Fruit fly (Drosophila melanogaster) whole organism, embryonic: ENCODE results near the gene CG13032.
A peak's percentile ranks its signal among the peaks of the same experiment; 100 is the strongest.

Source experiments
- Adf1 ChIP-seq: fragments of 200-800 bp; sonication (Bioruptor generic); IDR thresholded peaks from 2 replicates; pipeline ENCODE4 v1.3.6; 2022; ENCODE audit warnings: missing biosample characterization, missing genetic modification characterization
- Atf-2 ChIP-seq: fragments of 200-800 bp; sonication (Bioruptor generic); optimal IDR thresholded peaks from 2 replicates; lab custom pipeline; 2016; ENCODE audit warnings: missing biosample characterization, missing genetic modification characterization
- CG10431 ChIP-seq: fragments of 200-800 bp; sonication (Bioruptor generic); optimal IDR thresholded peaks from 3 replicates; lab custom pipeline; 2018; ENCODE audit warnings: missing biosample characterization, mild to moderate bottlenecking, missing genetic modification characterization
- CG12219 ChIP-seq: fragments of 200-800 bp; sonication (Bioruptor generic); optimal IDR thresholded peaks from 3 replicates; lab custom pipeline; 2018; ENCODE audit warnings: missing biosample characterization, mild to moderate bottlenecking, missing genetic modification characterization
- CG13775 ChIP-seq: fragments of 200-800 bp; sonication (Bioruptor generic); optimal IDR thresholded peaks from 3 replicates; lab custom pipeline; 2017; ENCODE audit warnings: missing biosample characterization, mild to moderate bottlenecking, missing genetic modification characterization
- CG1529 ChIP-seq: fragments of 200-800 bp; sonication (Bioruptor generic); optimal IDR thresholded peaks from 3 replicates; lab custom pipeline; 2018; ENCODE audit warnings: missing biosample characterization, missing genetic modification characterization
- CG15696 ChIP-seq: fragments of 200-800 bp; sonication (Bioruptor generic); optimal IDR thresholded peaks from 2 replicates; lab custom pipeline; 2019; ENCODE audit warnings: missing biosample characterization, mild to moderate bottlenecking, missing genetic modification characterization, moderate library complexity
- CG17612 ChIP-seq: fragments of 200-800 bp; sonication (Bioruptor generic); IDR thresholded peaks from 2 replicates; pipeline ENCODE4 v1.3.6; 2022; ENCODE audit warnings: missing biosample characterization, missing genetic modification characterization
- CG2875 ChIP-seq: fragments of 200-800 bp; sonication (Bioruptor generic); optimal IDR thresholded peaks from 2 replicates; lab custom pipeline; 2017; ENCODE audit warnings: missing biosample characterization, mild to moderate bottlenecking, missing genetic modification characterization, missing genetic modification reagents
- CG31224 ChIP-seq: fragments of 200-800 bp; sonication (Bioruptor generic); IDR thresholded peaks from 2 replicates; pipeline ENCODE4 v1.3.6; 2022; ENCODE audit warnings: missing biosample characterization, missing genetic modification characterization
- CG31441 ChIP-seq: fragments of 200-800 bp; sonication (Bioruptor generic); IDR thresholded peaks from 2 replicates; pipeline ENCODE4 v1.3.6; 2022; ENCODE audit warnings: missing biosample characterization, missing genetic modification characterization
- CG5245 ChIP-seq: fragments of 200-800 bp; sonication (Bioruptor generic); optimal IDR thresholded peaks from 3 replicates; lab custom pipeline; 2016; ENCODE audit warnings: missing biosample characterization, missing genetic modification characterization
- CG6854 ChIP-seq: fragments of 200-800 bp; sonication (Bioruptor generic); optimal IDR thresholded peaks from 3 replicates; lab custom pipeline; 2017; ENCODE audit warnings: missing biosample characterization, mild to moderate bottlenecking, missing genetic modification characterization
- CG7357 ChIP-seq: fragments of 200-800 bp; sonication (Bioruptor generic); IDR thresholded peaks from 3 replicates; pipeline ENCODE4 v1.3.6; 2022; ENCODE audit warnings: missing biosample characterization, missing genetic modification characterization
- CG7963 ChIP-seq: fragments of 200-800 bp; sonication (Bioruptor generic); IDR thresholded peaks from 3 replicates; pipeline ENCODE4 v1.3.6; 2022; ENCODE audit warnings: missing biosample characterization, missing genetic modification characterization; ENCODE audit not compliant: partially characterized antibody
- CG8765 ChIP-seq: fragments of 200-800 bp; sonication (Bioruptor generic); IDR thresholded peaks from 2 replicates; pipeline ENCODE4 v1.3.6; 2022; ENCODE audit warnings: missing biosample characterization, missing genetic modification characterization
- CG8944 ChIP-seq: fragments of 200-800 bp; sonication (Bioruptor generic); optimal IDR thresholded peaks from 3 replicates; lab custom pipeline; 2016; ENCODE audit warnings: missing biosample characterization, missing genetic modification characterization
- CG9876 ChIP-seq: fragments of 200-800 bp; sonication (Bioruptor generic); optimal IDR thresholded peaks from 2 replicates; lab custom pipeline; 2016; ENCODE audit warnings: missing biosample characterization, missing genetic modification characterization
- D19B ChIP-seq: fragments of 200-800 bp; sonication (Bioruptor generic); optimal IDR thresholded peaks from 2 replicates; lab custom pipeline; 2017; ENCODE audit warnings: missing biosample characterization, mild to moderate bottlenecking, missing genetic modification characterization
- Drgx ChIP-seq: fragments of 200-800 bp; sonication (Bioruptor generic); IDR thresholded peaks from 2 replicates; pipeline ENCODE4 v1.3.6; 2022; ENCODE audit warnings: missing biosample characterization, missing genetic modification characterization
- Eip74EF ChIP-seq, 2 experiments: fragments of 200-800 bp in 1 of 2; fragments of >200 bp in 1 of 2; sonication (Bioruptor generic) in 1 of 2; optimal IDR thresholded peaks; 2 replicates each; lab custom pipeline; 2017 to 2019; ENCODE audit warnings: missing biosample characterization in 2 of 2, missing genetic modification characterization in 2 of 2, mild to moderate bottlenecking in 1 of 2, moderate library complexity in 1 of 2
- H2.0 ChIP-seq: fragments of 200-800 bp; sonication (Bioruptor generic); IDR thresholded peaks from 2 replicates; pipeline ENCODE4 v1.3.6; 2022; ENCODE audit warnings: missing biosample characterization, missing genetic modification characterization
- HLH54F ChIP-seq: fragments of 200-800 bp; sonication (Bioruptor generic); optimal IDR thresholded peaks from 3 replicates; lab custom pipeline; 2016; ENCODE audit warnings: missing biosample characterization, missing genetic modification characterization
- PHDP ChIP-seq: fragments of 200-800 bp; sonication (Bioruptor generic); optimal IDR thresholded peaks from 3 replicates; lab custom pipeline; 2018; ENCODE audit warnings: missing biosample characterization, mild to moderate bottlenecking, missing genetic modification characterization, moderate library complexity
- Taf1 ChIP-seq: fragments of 200-800 bp; sonication (Bioruptor generic); IDR thresholded peaks from 2 replicates; pipeline ENCODE4 v1.3.6; 2022; ENCODE audit warnings: missing biosample characterization, missing genetic modification characterization
- chinmo ChIP-seq: fragments of 200-800 bp; sonication (Bioruptor generic); IDR thresholded peaks from 4 replicates; pipeline ENCODE4 v1.3.6; 2022; ENCODE audit warnings: missing biosample characterization, missing genetic modification characterization; ENCODE audit not compliant: partially characterized antibody
- dan ChIP-seq: fragments of 200-800 bp; sonication (Bioruptor generic); IDR thresholded peaks from 2 replicates; pipeline ENCODE4 v1.3.6; 2022; ENCODE audit warnings: missing biosample characterization, missing genetic modification characterization
- ems ChIP-seq: fragments of 200-800 bp; sonication (Bioruptor generic); optimal IDR thresholded peaks from 3 replicates; lab custom pipeline; 2016; ENCODE audit warnings: missing biosample characterization, missing genetic modification characterization
- esg ChIP-seq: fragments of 200-800 bp; sonication (Bioruptor generic); conservative IDR thresholded peaks from 2 replicates; pipeline ENCODE4 v1.3.6; 2022; ENCODE audit warnings: missing biosample characterization, missing genetic modification characterization
- exex ChIP-seq: fragments of 200-800 bp; sonication (Bioruptor generic); optimal IDR thresholded peaks from 4 replicates; lab custom pipeline; 2018; ENCODE audit warnings: missing biosample characterization, mild to moderate bottlenecking, missing genetic modification characterization, moderate library complexity
- gfzf ChIP-seq: fragments of 200-800 bp; sonication (Bioruptor generic); optimal IDR thresholded peaks from 2 replicates; lab custom pipeline; 2016; ENCODE audit warnings: missing biosample characterization, mild to moderate bottlenecking, missing genetic modification characterization, moderate library complexity
- gro ChIP-seq: fragments of 200-800 bp; sonication (Bioruptor generic); optimal IDR thresholded peaks from 2 replicates; lab custom pipeline; 2016; ENCODE audit warnings: missing biosample characterization, missing genetic modification characterization
- gsb ChIP-seq: fragments of 200-800 bp; sonication (Bioruptor generic); IDR thresholded peaks from 2 replicates; pipeline ENCODE4 v1.3.6; 2022; ENCODE audit warnings: missing biosample characterization, missing genetic modification characterization
- gsb-n ChIP-seq: fragments of 200-800 bp; sonication (Bioruptor generic); optimal IDR thresholded peaks from 3 replicates; lab custom pipeline; 2018; ENCODE audit warnings: missing biosample characterization, mild to moderate bottlenecking, missing genetic modification characterization
- lmd ChIP-seq: fragments of 200-800 bp; sonication (Bioruptor generic); IDR thresholded peaks from 2 replicates; pipeline ENCODE4 v1.3.6; 2022; ENCODE audit warnings: missing biosample characterization, missing genetic modification characterization
- oc ChIP-seq: fragments of 200-800 bp; sonication (Bioruptor generic); optimal IDR thresholded peaks from 2 replicates; lab custom pipeline; 2018; ENCODE audit warnings: missing biosample characterization, mild to moderate bottlenecking, missing genetic modification characterization, moderate library complexity
- pfk ChIP-seq: fragments of 200-800 bp; sonication (Bioruptor generic); optimal IDR thresholded peaks from 2 replicates; lab custom pipeline; 2018; ENCODE audit warnings: missing biosample characterization, mild to moderate bottlenecking, missing genetic modification characterization, moderate library complexity
- pnt ChIP-seq: fragments of 200-800 bp; sonication (Bioruptor generic); optimal IDR thresholded peaks from 3 replicates; lab custom pipeline; 2016; ENCODE audit warnings: missing biosample characterization, missing genetic modification characterization
- prd ChIP-seq, 3 experiments: fragments of >200 bp in 2 of 3; fragments of 200-800 bp in 1 of 3; sonication (Bioruptor generic) in 1 of 3; optimal IDR thresholded peaks in 2 of 3; IDR thresholded peaks in 1 of 3; 2 replicates in 2 of 3; 3 replicates in 1 of 3; pipeline versions ENCODE4 v1.3.6 to Lab custom; 2017 to 2022; ENCODE audit warnings: missing biosample characterization in 1 of 3, missing genetic modification characterization in 1 of 3
- pros ChIP-seq: fragments of 200-800 bp; sonication (Bioruptor generic); optimal IDR thresholded peaks from 3 replicates; lab custom pipeline; 2019; ENCODE audit warnings: missing biosample characterization, mild to moderate bottlenecking, missing genetic modification characterization, moderate library complexity
- sima ChIP-seq: fragments of 200-800 bp; sonication (Bioruptor generic); optimal IDR thresholded peaks from 2 replicates; lab custom pipeline; 2016; ENCODE audit warnings: missing biosample characterization, missing genetic modification characterization
- sob ChIP-seq: fragments of 200-800 bp; sonication (Bioruptor generic); IDR thresholded peaks from 2 replicates; pipeline ENCODE4 v1.3.6; 2022; ENCODE audit warnings: missing biosample characterization, missing genetic modification characterization
- tap ChIP-seq: fragments of 200-800 bp; optimal IDR thresholded peaks from 3 replicates; lab custom pipeline; 2019; ENCODE audit warnings: missing biosample characterization, mild to moderate bottlenecking, missing genetic modification characterization, moderate library complexity
- tll ChIP-seq, 2 experiments: fragments of 200-800 bp in 1 of 2; fragments of >200 bp in 1 of 2; sonication (Bioruptor generic) in 1 of 2; optimal IDR thresholded peaks; 2 replicates each; lab custom pipeline; 2017 to 2019; ENCODE audit warnings: missing biosample characterization in 2 of 2, missing genetic modification characterization in 2 of 2, mild to moderate bottlenecking in 1 of 2, moderate library complexity in 1 of 2
- tna ChIP-seq: fragments of 200-800 bp; sonication (Bioruptor generic); IDR thresholded peaks from 2 replicates; pipeline ENCODE4 v1.3.6; 2022; ENCODE audit warnings: missing biosample characterization, missing genetic modification characterization; ENCODE audit not compliant: partially characterized antibody
- wor ChIP-seq: fragments of 200-800 bp; sonication (Bioruptor generic); IDR thresholded peaks from 2 replicates; pipeline ENCODE4 v1.3.6; 2022; ENCODE audit warnings: missing biosample characterization, missing genetic modification characterization
- yki ChIP-seq: fragments of >200 bp; optimal IDR thresholded peaks from 3 replicates; lab custom pipeline; 2018
- zfh1 ChIP-seq: fragments of 200-800 bp; sonication (Bioruptor generic); IDR thresholded peaks from 3 replicates; pipeline ENCODE4 v1.3.6; 2022; ENCODE audit warnings: missing biosample characterization, missing genetic modification characterization

The CG13032 gene

DNA sequence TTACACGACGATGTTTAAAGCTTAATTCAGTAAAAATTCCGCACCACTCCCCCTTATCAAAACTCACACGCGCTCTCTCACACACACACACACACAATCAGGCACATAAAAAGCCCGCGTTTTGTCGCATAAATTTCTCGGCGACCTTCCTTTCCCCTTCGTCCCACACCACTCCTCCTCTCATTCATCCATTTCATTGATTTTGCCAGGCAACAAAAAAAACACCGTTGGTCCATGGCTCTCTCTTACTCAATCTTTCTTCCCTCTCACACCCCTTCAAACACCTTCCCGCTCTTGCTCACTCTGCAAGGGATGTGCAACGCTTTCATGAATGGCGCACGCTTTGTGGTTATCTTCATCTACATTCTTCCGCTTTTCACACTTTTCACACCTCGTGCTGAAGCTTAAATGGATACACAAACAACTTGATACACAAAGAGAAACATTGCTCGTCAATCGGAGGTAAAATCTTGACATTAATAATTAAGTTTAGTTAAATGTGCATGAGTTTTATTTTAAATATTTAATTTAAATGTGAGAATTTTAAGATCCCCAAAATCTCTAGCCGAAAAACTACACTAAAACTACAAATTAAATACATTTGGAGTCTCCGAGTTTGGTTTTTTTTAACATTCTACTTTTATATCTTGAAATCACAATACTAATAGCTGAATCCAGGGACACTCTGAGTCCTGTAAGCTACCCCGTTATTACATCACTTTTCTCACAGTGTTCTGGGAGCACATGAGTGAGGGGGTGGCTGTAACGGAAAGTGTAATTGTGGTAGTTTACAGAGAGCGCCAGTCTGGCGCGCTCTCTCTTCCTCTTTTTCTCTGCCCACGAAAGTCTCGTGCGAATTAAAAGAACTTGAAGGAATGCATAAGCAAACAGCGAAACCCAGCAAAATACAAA, 13.5 kb upstream of the CG13032 start (continued):
- TF ChIP-seq CG5245 (peak; percentile 95), D19B (GFP tag; lab: Kevin White, UChicago) (peak; percentile 91), Atf-2 (GFP tag; lab: Kevin White, UChicago) (peak; percentile 91), oc (tag; lab: Kevin White, UChicago) (peak; percentile 93), gro (GFP tag; lab: Kevin White, UChicago) (peak; percentile 89), Taf1 (GFP tag; lab: Robert Waterston, UW) (peak; percentile 85), CG17612 (GFP tag; lab: Robert Waterston, UW) (peak; percentile 83), CG7963 (no peak), dan (GFP tag; lab: Robert Waterston, UW) (peak; percentile 72), gfzf (GFP tag; lab: Kevin White, UChicago) (no peak), pnt (GFP tag; lab: Kevin White, UChicago) (peak; percentile 93), CG15696 (tag; lab: Kevin White, UChicago) (peak; percentile 83), chinmo (GFP tag; lab: Robert Waterston, UW) (peak; percentile 85; the same call in 3 of the 4 replicates), HLH54F (peak; percentile 90), esg (GFP tag; lab: Robert Waterston, UW) (peak; percentile 94), CG8765 (GFP tag; lab: Robert Waterston, UW) (peak; percentile 76), H2.0 (GFP tag; lab: Robert Waterston, UW) (peak; percentile 91), sob (GFP tag; lab: Robert Waterston, UW) (peak; percentile 96), CG6854 (GFP tag; lab: Kevin White, UChicago) (peak; percentile 95), prd (optimal IDR thresholded peaks at IDR 0.05; lab: Kevin White, UChicago) (no peak), prd (GFP tag; IDR thresholded peaks at IDR 0.05; lab: Robert Waterston, UW) (peak; percentile 96), tna (GFP tag; lab: Robert Waterston, UW) (no peak), CG8944 (GFP tag; lab: Kevin White, UChicago) (peak; percentile 89), zfh1 (peak; percentile 89), exex (tag; lab: Kevin White, UChicago) (peak; percentile 80), tll (GFP tag; optimal IDR thresholded peaks at IDR 0.05; lab: Kevin White, UChicago) (peak in 1 of 2 experiments; percentile 21), CG12219 (peak; percentile 91), wor (GFP tag; lab: Robert Waterston, UW) (peak; percentile 94), lmd (GFP tag; lab: Robert Waterston, UW) (peak; percentile 98), PHDP (tag; lab: Kevin White, UChicago) (peak; percentile 97), CG31441 (peak; percentile 99), CG1529 (GFP tag; lab: Kevin White, UChicago) (peak; percentile 95), Eip74EF (GFP tag; optimal IDR thresholded peaks at IDR 0.05; lab: Kevin White, UChicago) (peak in 1 of 2 experiments; percentile 98), CG10431 (GFP tag; lab: Kevin White, UChicago) (peak; percentile 90), CG7357 (peak; percentile 90), CG2875 (GFP tag; lab: Kevin White, UChicago) (peak; percentile 95), CG13775 (peak; percentile 97), Drgx (GFP tag; lab: Robert Waterston, UW) (peak; percentile 94), CG31224 (GFP tag; lab: Robert Waterston, UW) (peak; percentile 92), ems (GFP tag; lab: Kevin White, UChicago) (peak; percentile 93), yki (lab: Kevin White, UChicago) (no peak), pros (GFP tag; lab: Kevin White, UChicago) (peak; percentile 90), gsb-n (peak; percentile 94), tap (tag; lab: Kevin White, UChicago) (peak; percentile 95), gsb (peak; percentile 91), CG9876 (GFP tag; lab: Kevin White, UChicago) (peak; percentile 66), pfk (GFP tag; lab: Kevin White, UChicago) (peak; percentile 8), sima (GFP tag; lab: Kevin White, UChicago) (peak; percentile 69), Adf1 (peak; percentile 79)
